Worm (Caenorhabditis elegans): ENCODE measurements around the gene mbk-1.
A peak's percentile ranks its signal among the peaks of the same experiment; 100 is the strongest.

Gene mbk-1

ce11 chrX:14786821-14787556 is 37.4 kb downstream of the mbk-1 start (continued):
- TF ChIP-seq mxl-2 (GFP tag; conservative IDR thresholded peaks at IDR 0.05) (no peak), lin-13 (GFP tag; optimal IDR thresholded peaks at IDR 0.05) (no peak), spr-1 (tag; optimal IDR thresholded peaks at IDR 0.05) (no peak), lim-7 (GFP tag; IDR thresholded peaks at IDR 0.05) (no peak), madf-5 (GFP tag; IDR thresholded peaks at IDR 0.05) (no peak), nhr-6 (tag; optimal IDR thresholded peaks at IDR 0.05) (no peak), D1046.2 (GFP tag; IDR thresholded peaks at IDR 0.05) (no peak), pha-4 (GFP tag; IDR thresholded peaks at IDR 0.05) (no peak), pha-4 (tag; optimal IDR thresholded peaks at IDR 0.05) (no peak), F26F4.8 (GFP tag; conservative IDR thresholded peaks at IDR 0.05) (no peak), lir-3 (tag; optimal IDR thresholded peaks at IDR 0.05) (no peak)

- TF ChIP-seq daf-16 (GFP tag; optimal IDR thresholded peaks at IDR 0.05) (peak in 1 of 2 experiments; percentile 59), daf-16 (tag; optimal IDR thresholded peaks at IDR 0.05) (peak; percentile 77), aha-1 (tag) (peak; percentile 98), lin-13 (GFP tag; optimal IDR thresholded peaks at IDR 0.05) (no peak), hif-1 (tag; optimal IDR thresholded peaks at IDR 0.05) (peak in 1 of 2 experiments; percentile 71), nhr-10 (tag; optimal IDR thresholded peaks at IDR 0.05) (no peak), cey-2 (tag; optimal IDR thresholded peaks at IDR 0.05; ENCODE audit: borderline replicate concordance, insufficient read depth) (no peak), skn-1 (tag; optimal IDR thresholded peaks at IDR 0.05) (no peak), ceh-20 (GFP tag; IDR thresholded peaks at IDR 0.05) (peak; percentile 56; the same call in 1 of the 2 replicates), unc-62 (GFP tag; optimal IDR thresholded peaks at IDR 0.05 in 1 of 2) (peak in 1 of 2 experiments; percentile 67), unc-62 (tag; optimal IDR thresholded peaks at IDR 0.05) (no peak), mdl-1 (tag; optimal IDR thresholded peaks at IDR 0.05) (peak in 1 of 2 experiments; percentile 65), ces-1 (GFP tag; optimal IDR thresholded peaks at IDR 0.05) (no peak), saeg-2 (GFP tag; IDR thresholded peaks at IDR 0.05) (0 out of 2 replicates have a peak, but pooled peaks have one; percentile 16), pqm-1 (tag; optimal IDR thresholded peaks at IDR 0.05) (peak; percentile 81), madf-5 (GFP tag; IDR thresholded peaks at IDR 0.05) (no peak), ctbp-1 (GFP tag; IDR thresholded peaks at IDR 0.05) (no peak), nhr-48 (tag; optimal IDR thresholded peaks at IDR 0.05) (peak; percentile 92), rbr-2 (tag; optimal IDR thresholded peaks at IDR 0.05) (no peak), nhr-41 (GFP tag; IDR thresholded peaks at IDR 0.05) (no peak), spr-1 (tag; optimal IDR thresholded peaks at IDR 0.05) (no peak), nhr-28 (tag; optimal IDR thresholded peaks at IDR 0.05) (peak; percentile 81), dve-1 (tag; optimal IDR thresholded peaks at IDR 0.05; ENCODE audit: insufficient read depth) (peak; percentile 70), lir-3 (tag; optimal IDR thresholded peaks at IDR 0.05) (no peak), hlh-30 (tag; optimal IDR thresholded peaks at IDR 0.05; ENCODE audit: insufficient read depth) (peak; percentile 29), zip-2 (tag; optimal IDR thresholded peaks at IDR 0.05) (no peak), lsy-2 (tag; optimal IDR thresholded peaks at IDR 0.05) (no peak), T20F7.1 (GFP tag; optimal IDR thresholded peaks at IDR 0.05) (peak; percentile 30), nhr-102 (tag; optimal IDR thresholded peaks at IDR 0.05) (peak; percentile 80), daf-19 (GFP tag; conservative IDR thresholded peaks at IDR 0.05) (no peak), php-3 (GFP tag; IDR thresholded peaks at IDR 0.05) (peak; percentile 86), tra-1 (GFP tag; IDR thresholded peaks at IDR 0.05) (peak; percentile 93), lin-29 (GFP tag; IDR thresholded peaks at IDR 0.05) (no peak), dmd-6 (GFP tag; IDR thresholded peaks at IDR 0.05) (peak; percentile 95), hlh-11 (tag; optimal IDR thresholded peaks at IDR 0.05) (peak; percentile 87), nhr-42 (GFP tag; IDR thresholded peaks at IDR 0.05) (no peak), F37D6.2 (tag; optimal IDR thresholded peaks at IDR 0.05) (no peak), nhr-76 (tag; optimal IDR thresholded peaks at IDR 0.05) (no peak), T26A8.4 (GFP tag; IDR thresholded peaks at IDR 0.05) (0 out of 2 replicates have a peak, but pooled peaks have one; percentile 11), set-16 (GFP tag; IDR thresholded peaks at IDR 0.05) (no peak)
These were observed 40.8 kb downstream of the mbk-1 start for ce11 chrX:14783434-14784142.
